Worm (Caenorhabditis elegans): Measurements from ENCODE around the gene srx-73.

ce11 chrV:4653093-4653492 lies 12.5 kb downstream of the srx-73 start:
- no peak for TF ChIP-seq fos-1 (tag; optimal IDR thresholded peaks at IDR 0.05)
- TF ChIP-seq unc-62 (GFP tag; optimal IDR thresholded peaks at IDR 0.05), result no peak
- no peak for TF ChIP-seq ztf-11 (tag; optimal IDR thresholded peaks at IDR 0.05)
- no peak for TF ChIP-seq lsy-2 (tag; optimal IDR thresholded peaks at IDR 0.05)
- no peak for TF ChIP-seq unc-55 (GFP tag; optimal IDR thresholded peaks at IDR 0.05)
- TF ChIP-seq unc-39 (tag; optimal IDR thresholded peaks at IDR 0.05), result no peak
- TF ChIP-seq ZK546.5 (tag; optimal IDR thresholded peaks at IDR 0.05), result no peak
- no peak for TF ChIP-seq aly-2 (tag; optimal IDR thresholded peaks at IDR 0.05)
- TF ChIP-seq R02D3.7 (tag; optimal IDR thresholded peaks at IDR 0.05), result no peak
- TF ChIP-seq nhr-11 (tag; optimal IDR thresholded peaks at IDR 0.05), result no peak
